Fruit fly (Drosophila melanogaster) Kc167 (cell line): Measurements from ENCODE around the gene CG7275.

Experiments used
- Myc ChIP-seq: fragments of >200 bp; optimal IDR thresholded peaks from 2 replicates; lab custom pipeline; 2017; ENCODE audit warnings: missing external identifiers
- Sin3A ChIP-seq: fragments of >200 bp; optimal IDR thresholded peaks from 2 replicates; lab custom pipeline; 2018; ENCODE audit warnings: missing external identifiers
- h ChIP-seq: fragments of >200 bp; optimal IDR thresholded peaks from 3 replicates; lab custom pipeline; 2018; ENCODE audit warnings: missing external identifiers
- insv ChIP-seq: fragments of >200 bp; optimal IDR thresholded peaks from 3 replicates; lab custom pipeline; 2018; ENCODE audit warnings: missing external identifiers
- psq ChIP-seq: fragments of >200 bp; optimal IDR thresholded peaks from 2 replicates; lab custom pipeline; 2017; ENCODE audit warnings: missing external identifiers
- ttk ChIP-seq: sonication (Bioruptor generic); optimal IDR thresholded peaks from 2 replicates; lab custom pipeline; 2017; ENCODE audit warnings: missing external identifiers

Gene CG7275

DNA sequence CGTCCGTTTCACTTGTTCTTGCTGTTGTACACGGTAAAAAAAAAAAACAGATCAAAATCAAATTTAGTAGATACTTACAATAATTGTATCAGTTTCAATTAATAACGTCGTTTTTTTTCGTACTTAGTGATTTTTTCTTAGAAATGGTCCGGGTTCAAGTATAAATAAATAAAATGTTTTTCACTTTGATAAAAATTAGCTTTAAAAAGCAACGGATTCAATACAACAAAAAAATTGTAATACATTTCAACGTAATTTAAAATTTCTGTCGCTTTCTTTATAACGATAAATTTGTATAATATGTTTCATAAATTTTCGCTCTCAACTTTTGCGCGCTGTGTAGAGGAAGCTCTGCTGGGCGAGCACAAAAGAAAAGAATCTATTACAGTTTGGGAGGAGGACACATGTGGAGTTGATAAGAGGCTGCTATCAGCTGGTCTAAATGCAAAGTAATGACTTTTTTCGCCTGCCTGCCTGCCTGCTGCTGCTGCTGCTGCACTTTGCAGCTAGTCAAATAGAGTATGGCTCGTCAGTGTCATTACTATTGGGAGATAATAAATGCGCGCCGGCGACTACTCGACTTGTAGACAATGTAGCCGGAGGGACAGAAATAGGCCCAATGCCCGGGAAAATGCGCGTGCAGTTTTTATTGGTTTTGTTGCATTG is 39.3 kb downstream of the CG7275 start:
- TF ChIP-seq ttk (lab: Kevin White, UChicago) (no peak), Sin3A (lab: Kevin White, UChicago) (no peak), insv (lab: Kevin White, UChicago) (no peak), psq (lab: Kevin White, UChicago) (no peak)

dm6 chr3L:15538582-15539490 is 40.1 kb downstream of the CG7275 start:
- no peak for TF ChIP-seq psq (lab: Kevin White, UChicago)
- no peak for TF ChIP-seq Sin3A (lab: Kevin White, UChicago)
- TF ChIP-seq ttk (lab: Kevin White, UChicago) = no peak
- no peak for TF ChIP-seq insv (lab: Kevin White, UChicago)
- no peak for TF ChIP-seq h
- no peak for TF ChIP-seq Myc (lab: Kevin White, UChicago)

DNA sequence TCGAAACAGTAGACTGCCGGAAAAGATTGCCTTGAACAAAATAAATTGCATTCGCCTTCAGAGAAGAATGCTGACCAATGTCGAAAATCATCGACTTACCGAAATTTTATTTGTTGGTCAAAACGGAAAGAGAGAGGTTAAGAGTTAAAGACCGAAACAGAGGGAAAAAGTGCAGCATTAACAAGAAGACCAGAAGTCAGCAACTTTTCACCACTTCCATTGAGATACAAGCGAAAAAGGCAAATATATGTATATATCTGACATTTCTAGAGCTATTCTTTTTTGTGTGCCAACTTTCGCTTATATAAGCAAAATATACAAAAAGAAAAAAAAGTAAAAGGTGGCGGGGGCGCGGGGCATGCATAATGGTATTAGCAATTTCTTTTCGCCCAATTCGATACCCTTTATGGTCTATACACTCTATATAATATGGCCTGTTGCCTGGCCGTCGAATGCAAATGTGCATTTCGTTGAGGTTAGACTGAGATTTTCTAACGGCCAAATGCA is 41.2 kb downstream of the CG7275 start:
- TF ChIP-seq ttk (lab: Kevin White, UChicago) (no peak), Myc (lab: Kevin White, UChicago) (no peak), h (no peak), insv (lab: Kevin White, UChicago) (no peak)

DNA sequence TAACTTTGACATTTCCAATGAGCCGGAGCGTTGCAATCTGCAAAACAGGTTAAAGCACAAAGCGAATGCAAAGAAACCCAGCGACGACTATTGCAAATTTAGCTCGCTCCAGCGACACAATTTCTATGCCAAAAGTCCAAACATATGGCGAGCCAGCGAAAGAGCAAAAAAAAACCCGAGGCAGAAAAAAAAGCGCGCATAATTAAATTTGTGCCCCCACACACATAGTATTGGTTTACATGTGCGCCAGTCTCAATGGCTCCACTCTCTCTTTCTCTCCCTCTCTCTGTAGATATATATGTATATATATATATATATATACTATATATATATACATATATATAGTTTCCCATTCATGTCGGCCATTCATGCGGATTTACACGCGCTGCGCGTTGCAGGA is 41.9 kb downstream of the CG7275 start:
- TF ChIP-seq h (no peak), ttk (lab: Kevin White, UChicago) (no peak), Sin3A (lab: Kevin White, UChicago) (no peak), Myc (lab: Kevin White, UChicago) (no peak), psq (lab: Kevin White, UChicago) (no peak), insv (lab: Kevin White, UChicago) (no peak)

- TF ChIP-seq psq (lab: Kevin White, UChicago) (no peak), Myc (lab: Kevin White, UChicago) (no peak), ttk (lab: Kevin White, UChicago) (no peak), Sin3A (lab: Kevin White, UChicago) (no peak), insv (lab: Kevin White, UChicago) (no peak), h (no peak)
These were observed 42.5 kb downstream of the CG7275 start for dm6 chr3L:15541281-15541680.

DNA sequence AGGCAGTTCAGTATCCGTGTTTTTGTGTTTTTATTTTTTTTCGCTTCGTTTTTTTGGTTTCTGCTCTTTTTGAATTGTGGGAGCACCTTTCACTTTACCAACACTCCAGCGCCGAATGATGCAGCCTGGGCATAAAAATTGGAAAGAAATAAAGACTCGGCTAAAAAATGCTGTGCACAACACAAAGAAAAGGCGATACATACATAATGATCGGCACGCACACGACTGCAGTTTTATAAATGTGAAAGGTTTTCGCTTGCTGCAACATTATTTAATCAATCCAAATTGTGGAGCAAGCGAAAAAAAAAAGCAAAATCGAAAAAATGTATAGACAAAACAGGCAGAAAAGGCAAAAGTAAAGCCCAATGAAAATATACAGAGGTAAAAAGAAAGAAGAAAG is 44.3 kb downstream of the CG7275 start:
- TF ChIP-seq h (no peak), Myc (lab: Kevin White, UChicago) (no peak), insv (lab: Kevin White, UChicago) (no peak), ttk (lab: Kevin White, UChicago) (no peak), Sin3A (lab: Kevin White, UChicago) (no peak), psq (lab: Kevin White, UChicago) (no peak)

- no peak for TF ChIP-seq Myc (lab: Kevin White, UChicago)
- TF ChIP-seq h = no peak
- TF ChIP-seq Sin3A (lab: Kevin White, UChicago) = no peak
- TF ChIP-seq insv (lab: Kevin White, UChicago) = no peak
- no peak for TF ChIP-seq ttk (lab: Kevin White, UChicago)
- no peak for TF ChIP-seq psq (lab: Kevin White, UChicago)
These were observed 44.7 kb downstream of the CG7275 start for dm6 chr3L:15543467-15543866.

- no peak for TF ChIP-seq h
These were observed 46.0 kb downstream of the CG7275 start for dm6 chr3L:15544455-15545415.

DNA sequence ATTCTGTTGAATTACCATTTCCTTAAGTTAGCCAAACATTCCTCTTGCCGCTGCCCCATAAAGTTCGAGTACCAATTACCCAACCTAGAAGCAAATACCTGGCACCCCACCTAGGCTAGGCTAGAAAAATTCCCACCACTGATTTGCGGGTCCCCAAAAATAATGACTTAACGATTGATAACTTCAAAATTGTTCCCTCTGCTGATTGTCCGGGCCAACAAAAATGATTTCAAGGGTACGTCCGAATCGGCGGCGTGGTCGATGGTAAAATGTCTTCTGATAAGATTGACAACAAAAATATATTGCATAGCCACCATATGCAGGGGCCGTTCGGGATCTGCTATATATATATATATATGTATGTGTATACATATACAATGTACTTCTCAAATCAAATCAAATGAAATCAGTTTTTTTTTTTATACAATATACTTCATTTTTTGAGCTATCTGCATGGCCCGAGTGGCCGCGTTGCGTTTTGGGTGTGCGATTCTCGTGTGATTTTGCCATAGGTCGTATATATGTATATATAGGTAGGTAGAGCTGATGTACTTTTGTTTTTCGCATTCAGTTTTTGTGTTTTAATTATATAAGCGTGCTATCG is 48.5 kb downstream of the CG7275 start:
- TF ChIP-seq Myc (lab: Kevin White, UChicago) = no peak
- no peak for TF ChIP-seq psq (lab: Kevin White, UChicago)

DNA sequence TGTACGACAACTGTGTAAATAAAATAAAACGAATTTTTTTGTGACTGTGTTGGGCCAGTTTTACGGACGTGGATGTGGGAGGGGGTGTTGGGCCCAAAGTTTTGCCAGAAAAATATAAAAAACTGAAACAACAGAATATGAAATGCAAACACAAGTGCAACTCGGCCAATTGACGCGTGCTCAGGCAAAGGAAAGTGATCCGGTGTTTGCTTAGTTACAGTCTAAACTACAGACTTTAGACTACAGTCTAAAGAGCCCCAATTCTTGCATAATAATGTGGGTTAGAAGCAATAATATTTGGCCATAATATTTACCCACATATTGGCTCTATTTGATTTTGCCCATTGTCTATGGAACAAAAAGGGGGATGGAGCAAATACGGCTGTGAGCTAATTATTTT is 50.1 kb downstream of the CG7275 start:
- TF ChIP-seq h = no peak
- TF ChIP-seq Myc (lab: Kevin White, UChicago) = no peak
